Fruit fly (Drosophila melanogaster) whole organism, embryonic: ENCODE results near the gene crm.

Source experiments
- Aef1 ChIP-seq: fragments of 200-800 bp; sonication (Bioruptor generic); IDR thresholded peaks from 3 replicates; pipeline ENCODE4 v1.3.6; 2022; ENCODE audit warnings: missing biosample characterization, missing genetic modification characterization
- Antp ChIP-seq: fragments of 200-800 bp; sonication (Bioruptor generic); optimal IDR thresholded peaks from 3 replicates; lab custom pipeline; 2016; ENCODE audit warnings: missing biosample characterization, missing genetic modification characterization
- CG10147 ChIP-seq: fragments of 200-800 bp; sonication (Bioruptor generic); optimal IDR thresholded peaks from 2 replicates; lab custom pipeline; 2019; ENCODE audit warnings: missing biosample characterization, mild to moderate bottlenecking, missing genetic modification characterization, moderate library complexity
- CG10366 ChIP-seq: fragments of 200-800 bp; sonication (Bioruptor generic); IDR thresholded peaks from 2 replicates; pipeline ENCODE4 v1.3.6; 2022; ENCODE audit warnings: missing biosample characterization, missing genetic modification characterization
- CG10959 ChIP-seq: fragments of 200-800 bp; sonication (Bioruptor generic); IDR thresholded peaks from 2 replicates; pipeline ENCODE4 v1.3.6; 2022; ENCODE audit warnings: missing biosample characterization, missing genetic modification characterization
- CG11560 ChIP-seq: fragments of 200-800 bp; sonication (Bioruptor generic); IDR thresholded peaks from 3 replicates; pipeline ENCODE4 v1.3.6; 2022; ENCODE audit warnings: missing biosample characterization, missing genetic modification characterization
- CG11723 ChIP-seq: fragments of 200-800 bp; sonication (Bioruptor generic); optimal IDR thresholded peaks from 2 replicates; lab custom pipeline; 2017; ENCODE audit warnings: missing biosample characterization, mild to moderate bottlenecking, missing genetic modification characterization
- CG12155 ChIP-seq: fragments of 200-800 bp; sonication (Bioruptor generic); optimal IDR thresholded peaks from 3 replicates; lab custom pipeline; 2016; ENCODE audit warnings: missing biosample characterization, missing genetic modification characterization
- CG13123 ChIP-seq: fragments of 200-800 bp; sonication (Bioruptor generic); optimal IDR thresholded peaks from 2 replicates; lab custom pipeline; 2016; ENCODE audit warnings: missing biosample characterization, missing genetic modification characterization
- CG14860 ChIP-seq: fragments of 200-800 bp; sonication (Bioruptor generic); IDR thresholded peaks from 3 replicates; pipeline ENCODE4 v1.3.6; 2022; ENCODE audit warnings: missing biosample characterization, missing genetic modification characterization; ENCODE audit not compliant: partially characterized antibody
- CG15011 ChIP-seq: fragments of 200-800 bp; sonication (Bioruptor generic); optimal IDR thresholded peaks from 3 replicates; lab custom pipeline; 2018; ENCODE audit warnings: missing biosample characterization, mild to moderate bottlenecking, missing genetic modification characterization
- CG15696 ChIP-seq: fragments of 200-800 bp; sonication (Bioruptor generic); optimal IDR thresholded peaks from 2 replicates; lab custom pipeline; 2019; ENCODE audit warnings: missing biosample characterization, mild to moderate bottlenecking, missing genetic modification characterization, moderate library complexity
- CG17186 ChIP-seq: fragments of 200-800 bp; sonication (Bioruptor generic); optimal IDR thresholded peaks from 3 replicates; lab custom pipeline; 2017; ENCODE audit warnings: missing biosample characterization, missing genetic modification reagents, missing genetic modification characterization
- CG18764 ChIP-seq: fragments of 200-800 bp; sonication (Bioruptor generic); optimal IDR thresholded peaks from 3 replicates; lab custom pipeline; 2016; ENCODE audit warnings: missing biosample characterization, missing genetic modification characterization
- CG2120 ChIP-seq: fragments of 200-800 bp; sonication (Bioruptor generic); optimal IDR thresholded peaks from 3 replicates; lab custom pipeline; 2016; ENCODE audit warnings: missing biosample characterization, missing genetic modification characterization
- CG32772 ChIP-seq: fragments of 200-800 bp; sonication (Bioruptor generic); IDR thresholded peaks from 2 replicates; pipeline ENCODE4 v1.3.6; 2022; ENCODE audit warnings: missing biosample characterization, missing genetic modification characterization
- CG33213 ChIP-seq: fragments of 200-800 bp; sonication (Bioruptor generic); optimal IDR thresholded peaks from 3 replicates; lab custom pipeline; 2016; ENCODE audit warnings: missing biosample characterization, missing genetic modification characterization
- CG3838 ChIP-seq: fragments of 200-800 bp; sonication (Bioruptor generic); optimal IDR thresholded peaks from 3 replicates; lab custom pipeline; 2016; ENCODE audit warnings: missing biosample characterization, missing genetic modification characterization
- CG4424 ChIP-seq: fragments of 200-800 bp; sonication (Bioruptor generic); optimal IDR thresholded peaks from 3 replicates; lab custom pipeline; 2016; ENCODE audit warnings: missing biosample characterization, missing genetic modification characterization
- CG5953 ChIP-seq: fragments of 200-800 bp; sonication (Bioruptor generic); IDR thresholded peaks from 2 replicates; pipeline ENCODE4 v1.3.6; 2022; ENCODE audit warnings: missing biosample characterization, missing genetic modification characterization
- CG6175 ChIP-seq: fragments of 200-800 bp; sonication (Bioruptor generic); IDR thresholded peaks from 3 replicates; pipeline ENCODE4 v1.3.6; 2022; ENCODE audit warnings: missing biosample characterization, missing genetic modification characterization
- CG6254 ChIP-seq: fragments of 200-800 bp; sonication (Bioruptor generic); optimal IDR thresholded peaks from 3 replicates; lab custom pipeline; 2017; ENCODE audit warnings: mild to moderate bottlenecking, missing biosample characterization, missing genetic modification reagents, missing genetic modification characterization
- CG6689 ChIP-seq: fragments of 200-800 bp; sonication (Bioruptor generic); IDR thresholded peaks from 2 replicates; pipeline ENCODE4 v1.3.6; 2022; ENCODE audit warnings: missing biosample characterization, missing genetic modification characterization
- CG7271 ChIP-seq: fragments of 200-800 bp; sonication (Bioruptor generic); optimal IDR thresholded peaks from 2 replicates; lab custom pipeline; 2018; ENCODE audit warnings: missing biosample characterization, mild to moderate bottlenecking, missing genetic modification characterization, moderate library complexity
- CG7786 ChIP-seq: fragments of 200-800 bp; sonication (Bioruptor generic); optimal IDR thresholded peaks from 2 replicates; lab custom pipeline; 2016; ENCODE audit warnings: missing biosample characterization, missing genetic modification characterization
- CG9215 ChIP-seq: fragments of 200-800 bp; sonication (Bioruptor generic); IDR thresholded peaks from 2 replicates; pipeline ENCODE4 v1.3.6; 2022; ENCODE audit warnings: missing biosample characterization, missing genetic modification characterization
- Dad ChIP-seq: fragments of 200-800 bp; sonication (Bioruptor generic); optimal IDR thresholded peaks from 3 replicates; lab custom pipeline; 2016; ENCODE audit warnings: missing biosample characterization, missing genetic modification characterization
- Dbx ChIP-seq: fragments of 200-800 bp; sonication (Bioruptor generic); IDR thresholded peaks from 3 replicates; pipeline ENCODE4 v1.3.6; 2022; ENCODE audit warnings: missing biosample characterization, missing genetic modification characterization
- HLH3B ChIP-seq: fragments of 200-800 bp; sonication (Bioruptor generic); IDR thresholded peaks from 2 replicates; pipeline ENCODE4 v1.3.6; 2022; ENCODE audit warnings: missing biosample characterization, missing genetic modification characterization
- Lpt ChIP-seq: fragments of >200 bp; optimal IDR thresholded peaks from 2 replicates; lab custom pipeline; 2018; ENCODE audit warnings: missing biosample characterization, missing genetic modification characterization
- Neu2 ChIP-seq: fragments of 200-800 bp; sonication (Bioruptor generic); optimal IDR thresholded peaks from 3 replicates; lab custom pipeline; 2016; ENCODE audit warnings: missing biosample characterization, missing genetic modification characterization, borderline replicate concordance
- Poxn ChIP-seq: fragments of 200-800 bp; sonication (Bioruptor generic); IDR thresholded peaks from 2 replicates; pipeline ENCODE4 v1.3.6; 2022; ENCODE audit warnings: missing biosample characterization, missing genetic modification characterization
- Rfx ChIP-seq: fragments of 200-800 bp; sonication (Bioruptor generic); IDR thresholded peaks from 2 replicates; pipeline ENCODE4 v1.3.6; 2022; ENCODE audit warnings: missing biosample characterization, missing genetic modification characterization
- Spps ChIP-seq: fragments of 200-800 bp; sonication (Bioruptor generic); optimal IDR thresholded peaks from 2 replicates; lab custom pipeline; 2018; ENCODE audit warnings: missing biosample characterization, mild to moderate bottlenecking, missing genetic modification characterization
- Taf1 ChIP-seq: fragments of 200-800 bp; sonication (Bioruptor generic); IDR thresholded peaks from 2 replicates; pipeline ENCODE4 v1.3.6; 2022; ENCODE audit warnings: missing biosample characterization, missing genetic modification characterization
- YL-1 ChIP-seq: fragments of 200-800 bp; sonication (Bioruptor generic); optimal IDR thresholded peaks from 3 replicates; lab custom pipeline; 2017; ENCODE audit warnings: missing biosample characterization, mild to moderate bottlenecking, missing genetic modification characterization
- al ChIP-seq: fragments of 200-800 bp; sonication (Bioruptor generic); IDR thresholded peaks from 2 replicates; pipeline ENCODE4 v1.3.6; 2022; ENCODE audit warnings: missing biosample characterization, missing genetic modification characterization
- ase ChIP-seq: fragments of 200-800 bp; sonication (Bioruptor generic); IDR thresholded peaks from 3 replicates; pipeline ENCODE4 v1.3.6; 2022; ENCODE audit warnings: missing biosample characterization, missing genetic modification characterization
- btn ChIP-seq: fragments of 200-800 bp; sonication (Bioruptor generic); optimal IDR thresholded peaks from 2 replicates; lab custom pipeline; 2016; ENCODE audit warnings: missing biosample characterization, missing genetic modification characterization
- cad ChIP-seq: fragments of >200 bp; optimal IDR thresholded peaks from 2 replicates; lab custom pipeline; 2017; ENCODE audit warnings: missing biosample characterization, missing genetic modification characterization
- dan ChIP-seq: fragments of 200-800 bp; sonication (Bioruptor generic); IDR thresholded peaks from 2 replicates; pipeline ENCODE4 v1.3.6; 2022; ENCODE audit warnings: missing biosample characterization, missing genetic modification characterization
- dmrt99B ChIP-seq: fragments of 200-800 bp; sonication (Bioruptor generic); optimal IDR thresholded peaks from 2 replicates; lab custom pipeline; 2018; ENCODE audit warnings: missing biosample characterization, mild to moderate bottlenecking, missing genetic modification characterization, moderate library complexity
- emc ChIP-seq: fragments of 200-800 bp; sonication (Bioruptor generic); optimal IDR thresholded peaks from 2 replicates; lab custom pipeline; 2016; ENCODE audit warnings: missing biosample characterization, missing genetic modification characterization
- ems ChIP-seq: fragments of 200-800 bp; sonication (Bioruptor generic); optimal IDR thresholded peaks from 3 replicates; lab custom pipeline; 2016; ENCODE audit warnings: missing biosample characterization, missing genetic modification characterization
- ftz-f1 ChIP-seq: fragments of 200-800 bp; sonication (Bioruptor generic); optimal IDR thresholded peaks from 2 replicates; lab custom pipeline; 2016; ENCODE audit warnings: missing biosample characterization, missing genetic modification characterization
- gsb ChIP-seq: fragments of 200-800 bp; sonication (Bioruptor generic); IDR thresholded peaks from 2 replicates; pipeline ENCODE4 v1.3.6; 2022; ENCODE audit warnings: missing biosample characterization, missing genetic modification characterization
- lbe ChIP-seq: fragments of 200-800 bp; sonication (Bioruptor generic); optimal IDR thresholded peaks from 2 replicates; lab custom pipeline; 2016; ENCODE audit warnings: missing biosample characterization, mild to moderate bottlenecking, missing genetic modification characterization
- mld ChIP-seq: fragments of 200-800 bp; sonication (Bioruptor generic); IDR thresholded peaks from 3 replicates; pipeline ENCODE4 v1.3.6; 2022; ENCODE audit warnings: missing biosample characterization, missing genetic modification characterization; ENCODE audit not compliant: partially characterized antibody
- otp ChIP-seq: fragments of 200-800 bp; sonication (Bioruptor generic); IDR thresholded peaks from 3 replicates; pipeline ENCODE4, ENCODE4 v1.3.6; 2022; ENCODE audit warnings: missing biosample characterization, missing genetic modification characterization
- scrt ChIP-seq: fragments of 200-800 bp; sonication (Bioruptor generic); optimal IDR thresholded peaks from 2 replicates; lab custom pipeline; 2018; ENCODE audit warnings: missing biosample characterization, mild to moderate bottlenecking, missing genetic modification characterization, moderate library complexity
- sens-2 ChIP-seq: fragments of 200-800 bp; sonication (Bioruptor generic); IDR thresholded peaks from 2 replicates; pipeline ENCODE4 v1.3.6; 2022; ENCODE audit warnings: missing biosample characterization, missing genetic modification characterization
- shn ChIP-seq: fragments of 200-800 bp; sonication (Bioruptor generic); optimal IDR thresholded peaks from 3 replicates; lab custom pipeline; 2016; ENCODE audit warnings: missing biosample characterization, missing genetic modification characterization
- zfh1 ChIP-seq: fragments of 200-800 bp; sonication (Bioruptor generic); IDR thresholded peaks from 3 replicates; pipeline ENCODE4 v1.3.6; 2022; ENCODE audit warnings: missing biosample characterization, missing genetic modification characterization

crm gene

dm6 chrX:2743020-2743419, 4.4 kb upstream of the crm start (continued):
- no peak for TF ChIP-seq Lpt (GFP tag; lab: Kevin White, UChicago)
- TF ChIP-seq zfh1 (GFP tag; lab: Robert Waterston, UW): peak; percentile 86
- TF ChIP-seq ase (GFP tag; lab: Robert Waterston, UW): peak; percentile 85; the same call in 2 of the 3 replicates
- peak; percentile 95 for TF ChIP-seq Rfx
- TF ChIP-seq btn (GFP tag; lab: Kevin White, UChicago): peak; percentile 59
- TF ChIP-seq sens-2 (GFP tag; lab: Robert Waterston, UW): peak; percentile 72; the same call in 1 of the 2 replicates
- peak; percentile 83; the same call in 2 of the 3 replicates for TF ChIP-seq otp (GFP tag; lab: Robert Waterston, UW)
- no peak for TF ChIP-seq cad (GFP tag; lab: Kevin White, UChicago)
- TF ChIP-seq CG6254: peak; percentile 42
- TF ChIP-seq YL-1 (GFP tag; lab: Kevin White, UChicago): no peak
- no peak for TF ChIP-seq CG13123
- no peak for TF ChIP-seq Spps (tag; lab: Kevin White, UChicago)
- peak; percentile 84 for TF ChIP-seq CG6689 (GFP tag; lab: Robert Waterston, UW)
- TF ChIP-seq CG7786 (GFP tag; lab: Kevin White, UChicago): peak; percentile 85
- peak; percentile 57 for TF ChIP-seq shn (GFP tag; lab: Kevin White, UChicago)
- TF ChIP-seq CG18764 (GFP tag; lab: Kevin White, UChicago): peak; percentile 32
- peak; percentile 61 for TF ChIP-seq emc
- peak; percentile 88 for TF ChIP-seq Antp (GFP tag; lab: Kevin White, UChicago)
- no peak for TF ChIP-seq ftz-f1
- TF ChIP-seq CG5953 (GFP tag; lab: Robert Waterston, UW): peak; percentile 62
- no peak for TF ChIP-seq CG15696
- TF ChIP-seq CG10959 (GFP tag; lab: Robert Waterston, UW): peak; percentile 47
- no peak for TF ChIP-seq CG3838 (GFP tag; lab: Kevin White, UChicago)
- peak; percentile 91 for TF ChIP-seq Aef1 (GFP tag; lab: Robert Waterston, UW)
- TF ChIP-seq CG2120 (GFP tag; lab: Kevin White, UChicago): peak; percentile 95
- TF ChIP-seq gsb: peak; percentile 91
- no peak for TF ChIP-seq mld
- peak; percentile 75 for TF ChIP-seq CG11560 (tag; lab: Robert Waterston, UW)
- peak; percentile 35 for TF ChIP-seq CG10147 (GFP tag; lab: Kevin White, UChicago)
- TF ChIP-seq CG4424 (GFP tag; lab: Kevin White, UChicago): peak; percentile 57
- peak; percentile 59 for TF ChIP-seq CG33213 (GFP tag; lab: Kevin White, UChicago)
- TF ChIP-seq HLH3B (GFP tag; lab: Robert Waterston, UW): peak; percentile 85
- TF ChIP-seq CG15011: peak; percentile 73
- TF ChIP-seq scrt (GFP tag; lab: Kevin White, UChicago): peak; percentile 63
- TF ChIP-seq CG7271: no peak
- peak; percentile 92 for TF ChIP-seq Dbx (GFP tag; lab: Robert Waterston, UW)
- TF ChIP-seq al (GFP tag; lab: Robert Waterston, UW): peak; percentile 86
- TF ChIP-seq CG9215 (GFP tag; lab: Robert Waterston, UW): peak; percentile 81
- TF ChIP-seq CG14860 (GFP tag; lab: Robert Waterston, UW): 0 out of 3 replicates have a peak, but pooled peaks have one; percentile 48
- peak; percentile 95 for TF ChIP-seq Taf1 (GFP tag; lab: Robert Waterston, UW)
- TF ChIP-seq Neu2 (GFP tag; lab: Kevin White, UChicago): no peak
- no peak for TF ChIP-seq lbe (GFP tag; lab: Kevin White, UChicago)
- TF ChIP-seq CG32772 (GFP tag; lab: Robert Waterston, UW): peak; percentile 75
- peak; percentile 89 for TF ChIP-seq CG10366 (GFP tag; lab: Robert Waterston, UW)
- TF ChIP-seq CG12155 (GFP tag; lab: Kevin White, UChicago): peak; percentile 79
- no peak for TF ChIP-seq dan (GFP tag; lab: Robert Waterston, UW)
- TF ChIP-seq dmrt99B (tag; lab: Kevin White, UChicago): peak; percentile 80
- TF ChIP-seq CG6175 (GFP tag; lab: Robert Waterston, UW): peak; percentile 88
- TF ChIP-seq ems: peak; percentile 73
- peak; percentile 13 for TF ChIP-seq CG11723 (GFP tag; lab: Kevin White, UChicago)
- TF ChIP-seq Dad (GFP tag; lab: Kevin White, UChicago): peak; percentile 72
- no peak for TF ChIP-seq CG17186 (GFP tag; lab: Kevin White, UChicago)
- TF ChIP-seq Poxn: peak; percentile 72; the same call in 1 of the 2 replicates
